Fruit fly (Drosophila melanogaster) whole organism, prepupa: ENCODE data around the gene CG11095.
A peak's percentile ranks its signal among the peaks of the same experiment; 100 is the strongest.

Source experiments
- Blimp-1 ChIP-seq: fragments of 200-800 bp; sonication (Bioruptor generic); optimal IDR thresholded peaks from 3 replicates; lab custom pipeline; 2017; ENCODE audit warnings: missing biosample characterization, missing genetic modification characterization, mild to moderate bottlenecking, moderate library complexity, missing genetic modification reagents
- CG10631 ChIP-seq: fragments of 200-800 bp; sonication (Bioruptor generic); optimal IDR thresholded peaks from 2 replicates; lab custom pipeline; 2016; ENCODE audit warnings: missing biosample characterization, missing genetic modification characterization
- CG10669 ChIP-seq: fragments of 200-800 bp; sonication (Bioruptor generic); optimal IDR thresholded peaks from 3 replicates; lab custom pipeline; 2018; ENCODE audit warnings: missing biosample characterization, mild to moderate bottlenecking, missing genetic modification characterization, moderate library complexity
- CG11294 ChIP-seq: fragments of 200-800 bp; sonication (Bioruptor generic); IDR thresholded peaks from 2 replicates; pipeline ENCODE4 v1.3.6; 2022; ENCODE audit warnings: missing biosample characterization, missing genetic modification characterization
- CG11762 ChIP-seq: fragments of 200-800 bp; sonication (Bioruptor generic); optimal IDR thresholded peaks from 3 replicates; lab custom pipeline; 2016; ENCODE audit warnings: missing biosample characterization, missing genetic modification characterization; ENCODE audit not compliant: insufficient read depth
- CG11902 ChIP-seq: fragments of 200-800 bp; sonication (Bioruptor generic); optimal IDR thresholded peaks from 3 replicates; lab custom pipeline; 2016; ENCODE audit warnings: missing biosample characterization, missing genetic modification characterization
- CG15336 ChIP-seq: fragments of 200-800 bp; sonication (Bioruptor generic); IDR thresholded peaks from 2 replicates; pipeline ENCODE4 v1.3.6; 2022; ENCODE audit warnings: missing biosample characterization, missing genetic modification characterization
- CG1621 ChIP-seq: fragments of 200-800 bp; sonication (Bioruptor generic); optimal IDR thresholded peaks from 3 replicates; lab custom pipeline; 2018; ENCODE audit warnings: missing biosample characterization, mild to moderate bottlenecking, missing genetic modification characterization
- CG31627 ChIP-seq: fragments of 200-800 bp; sonication (Bioruptor generic); optimal IDR thresholded peaks from 3 replicates; lab custom pipeline; 2016; ENCODE audit warnings: missing biosample characterization, missing genetic modification characterization
- CG32006 ChIP-seq: fragments of 200-800 bp; sonication (Bioruptor generic); optimal IDR thresholded peaks from 3 replicates; lab custom pipeline; 2017; ENCODE audit warnings: missing biosample characterization, mild to moderate bottlenecking, missing genetic modification characterization
- CG34406 ChIP-seq: fragments of 200-800 bp; sonication (Bioruptor generic); optimal IDR thresholded peaks from 3 replicates; lab custom pipeline; 2016; ENCODE audit warnings: missing biosample characterization, missing genetic modification characterization
- CG3919 ChIP-seq: fragments of 200-800 bp; sonication (Bioruptor generic); optimal IDR thresholded peaks from 3 replicates; lab custom pipeline; 2016; ENCODE audit warnings: missing biosample characterization, missing genetic modification characterization
- CG4318 ChIP-seq: fragments of 200-800 bp; sonication (Bioruptor generic); optimal IDR thresholded peaks from 3 replicates; lab custom pipeline; 2017; ENCODE audit warnings: missing biosample characterization, mild to moderate bottlenecking, missing genetic modification characterization
- CG6163 ChIP-seq: fragments of 200-800 bp; sonication (Bioruptor generic); IDR thresholded peaks from 3 replicates; pipeline ENCODE4 v1.3.6; 2022; ENCODE audit warnings: missing biosample characterization, missing genetic modification characterization
- CG6276 ChIP-seq: fragments of 200-800 bp; sonication (Bioruptor generic); optimal IDR thresholded peaks from 2 replicates; lab custom pipeline; 2017; ENCODE audit warnings: missing biosample characterization, mild to moderate bottlenecking, missing genetic modification characterization
- CG6792 ChIP-seq: fragments of 200-800 bp; sonication (Bioruptor generic); optimal IDR thresholded peaks from 3 replicates; lab custom pipeline; 2016; ENCODE audit warnings: missing biosample characterization, missing genetic modification characterization
- CG6808 ChIP-seq: fragments of 200-800 bp; sonication (Bioruptor generic); optimal IDR thresholded peaks from 3 replicates; lab custom pipeline; 2017; ENCODE audit warnings: missing biosample characterization, missing genetic modification characterization, mild to moderate bottlenecking, moderate library complexity, missing genetic modification reagents
- CG6854 ChIP-seq: fragments of 200-800 bp; sonication (Bioruptor generic); optimal IDR thresholded peaks from 2 replicates; lab custom pipeline; 2017; ENCODE audit warnings: missing biosample characterization, mild to moderate bottlenecking, missing genetic modification characterization
- CG8119 ChIP-seq: fragments of 200-800 bp; sonication (Bioruptor generic); IDR thresholded peaks from 3 replicates; pipeline ENCODE4 v1.3.6; 2022; ENCODE audit warnings: missing biosample characterization, missing genetic modification characterization
- CG8319 ChIP-seq: fragments of 200-800 bp; sonication (Bioruptor generic); optimal IDR thresholded peaks from 3 replicates; lab custom pipeline; 2016; ENCODE audit warnings: missing biosample characterization, missing genetic modification characterization
- CG9139 ChIP-seq: fragments of 200-800 bp; sonication (Bioruptor generic); optimal IDR thresholded peaks from 3 replicates; lab custom pipeline; 2017; ENCODE audit warnings: missing biosample characterization, mild to moderate bottlenecking, missing genetic modification characterization
- Eip75B ChIP-seq: fragments of 200-800 bp; sonication (Bioruptor generic); optimal IDR thresholded peaks from 3 replicates; lab custom pipeline; 2016; ENCODE audit warnings: missing biosample characterization, missing genetic modification characterization
- Eip78C ChIP-seq: fragments of 200-800 bp; sonication (Bioruptor generic); peaks from one replicate; lab custom pipeline; 2016; ENCODE audit warnings: missing biosample characterization, missing genetic modification characterization
- Eip93F ChIP-seq: fragments of 200-800 bp; sonication (Bioruptor generic); optimal IDR thresholded peaks from 2 replicates; lab custom pipeline; 2016; ENCODE audit warnings: missing biosample characterization, mild to moderate bottlenecking, missing genetic modification characterization
- Ets21C ChIP-seq: fragments of 200-800 bp; sonication (Bioruptor generic); optimal IDR thresholded peaks from 3 replicates; lab custom pipeline; 2016; ENCODE audit warnings: missing biosample characterization, missing genetic modification characterization
- Ets96B ChIP-seq: fragments of 200-800 bp; optimal IDR thresholded peaks from 2 replicates; lab custom pipeline; 2019; ENCODE audit warnings: missing biosample characterization, mild to moderate bottlenecking, missing genetic modification characterization, moderate library complexity
- Hr38 ChIP-seq: sonication (Bioruptor generic); optimal IDR thresholded peaks from 2 replicates; lab custom pipeline; 2016; ENCODE audit warnings: missing biosample characterization, missing genetic modification characterization
- Hr39 ChIP-seq: fragments of 200-800 bp; sonication (Bioruptor generic); optimal IDR thresholded peaks from 2 replicates; lab custom pipeline; 2016; ENCODE audit warnings: missing biosample characterization, missing genetic modification characterization
- Hr4 ChIP-seq: fragments of 200-800 bp; sonication (Bioruptor generic); optimal IDR thresholded peaks from 3 replicates; lab custom pipeline; 2016; ENCODE audit warnings: missing biosample characterization, missing genetic modification characterization
- Lpt ChIP-seq: fragments of 200-800 bp; sonication (Bioruptor generic); optimal IDR thresholded peaks from 3 replicates; lab custom pipeline; 2016; ENCODE audit warnings: missing biosample characterization, missing genetic modification characterization
- Met ChIP-seq: fragments of 200-800 bp; sonication (Bioruptor generic); optimal IDR thresholded peaks from 3 replicates; lab custom pipeline; 2016; ENCODE audit warnings: missing biosample characterization, missing genetic modification characterization
- OdsH ChIP-seq: fragments of 200-800 bp; sonication (Bioruptor generic); optimal IDR thresholded peaks from 3 replicates; lab custom pipeline; 2016; ENCODE audit warnings: missing biosample characterization, missing genetic modification characterization
- Smox ChIP-seq: fragments of 200-800 bp; sonication (Bioruptor generic); optimal IDR thresholded peaks from 3 replicates; lab custom pipeline; 2016; ENCODE audit warnings: missing biosample characterization, missing genetic modification characterization
- Sox14 ChIP-seq: fragments of 200-800 bp; sonication (Bioruptor generic); optimal IDR thresholded peaks from 3 replicates; lab custom pipeline; 2016; ENCODE audit warnings: missing biosample characterization, missing genetic modification characterization
- Sox15 ChIP-seq: fragments of 200-800 bp; sonication (Bioruptor generic); optimal IDR thresholded peaks from 3 replicates; lab custom pipeline; 2016; ENCODE audit warnings: missing biosample characterization, missing genetic modification characterization
- achi ChIP-seq: fragments of 200-800 bp; sonication (Bioruptor generic); optimal IDR thresholded peaks from 3 replicates; lab custom pipeline; 2016; ENCODE audit warnings: missing biosample characterization, missing genetic modification characterization
- cyc ChIP-seq: fragments of 200-800 bp; sonication (Bioruptor generic); optimal IDR thresholded peaks from 3 replicates; lab custom pipeline; 2016; ENCODE audit warnings: missing biosample characterization, missing genetic modification characterization
- dsx ChIP-seq: fragments of 200-800 bp; optimal IDR thresholded peaks from 3 replicates; lab custom pipeline; 2019; ENCODE audit warnings: missing biosample characterization, mild to moderate bottlenecking, missing genetic modification characterization, moderate library complexity; ENCODE audit not compliant: poor library complexity, severe bottlenecking
- eg ChIP-seq: fragments of 200-800 bp; sonication (Bioruptor generic); IDR thresholded peaks from 3 replicates; pipeline ENCODE4 v1.3.6; 2022; ENCODE audit warnings: missing biosample characterization, missing genetic modification characterization
- fkh ChIP-seq: fragments of 200-800 bp; sonication (Bioruptor generic); optimal IDR thresholded peaks from 3 replicates; lab custom pipeline; 2017; ENCODE audit warnings: missing biosample characterization, mild to moderate bottlenecking, missing genetic modification characterization, moderate library complexity
- lz ChIP-seq: fragments of 200-800 bp; sonication (Bioruptor generic); optimal IDR thresholded peaks from 3 replicates; lab custom pipeline; 2016; ENCODE audit warnings: missing biosample characterization, missing genetic modification characterization
- net ChIP-seq: fragments of 200-800 bp; sonication (Bioruptor generic); optimal IDR thresholded peaks from 3 replicates; lab custom pipeline; 2016; ENCODE audit warnings: missing biosample characterization, missing genetic modification characterization
- salr ChIP-seq, 2 experiments: fragments of 200-800 bp; sonication (Bioruptor generic); optimal IDR thresholded peaks; 3 replicates each; lab custom pipeline; 2016 to 2018; ENCODE audit warnings: missing biosample characterization in 2 of 2, missing genetic modification characterization in 2 of 2, mild to moderate bottlenecking in 1 of 2
- spab ChIP-seq: fragments of 200-800 bp; sonication (Bioruptor generic); optimal IDR thresholded peaks from 2 replicates; lab custom pipeline; 2017; ENCODE audit warnings: missing biosample characterization, mild to moderate bottlenecking, missing genetic modification characterization, missing genetic modification reagents
- ss ChIP-seq, 2 experiments: fragments of 200-800 bp; sonication (Bioruptor generic); optimal IDR thresholded peaks; 2 replicates in 1 of 2; 3 replicates in 1 of 2; lab custom pipeline; 2017 to 2018; ENCODE audit warnings: mild to moderate bottlenecking in 2 of 2, missing biosample characterization in 2 of 2, missing genetic modification characterization in 2 of 2, moderate library complexity in 1 of 2
- svp ChIP-seq: fragments of 200-800 bp; sonication (Bioruptor generic); peaks from one replicate; lab custom pipeline; 2016; ENCODE audit warnings: missing biosample characterization, missing genetic modification characterization
- topi ChIP-seq: fragments of 200-800 bp; sonication (Bioruptor generic); optimal IDR thresholded peaks from 3 replicates; lab custom pipeline; 2016; ENCODE audit warnings: missing biosample characterization, missing genetic modification characterization
- vri ChIP-seq: fragments of 200-800 bp; sonication (Bioruptor generic); optimal IDR thresholded peaks from 3 replicates; lab custom pipeline; 2016; ENCODE audit warnings: missing biosample characterization, mild to moderate bottlenecking, missing genetic modification characterization

CG11095 gene

DNA sequence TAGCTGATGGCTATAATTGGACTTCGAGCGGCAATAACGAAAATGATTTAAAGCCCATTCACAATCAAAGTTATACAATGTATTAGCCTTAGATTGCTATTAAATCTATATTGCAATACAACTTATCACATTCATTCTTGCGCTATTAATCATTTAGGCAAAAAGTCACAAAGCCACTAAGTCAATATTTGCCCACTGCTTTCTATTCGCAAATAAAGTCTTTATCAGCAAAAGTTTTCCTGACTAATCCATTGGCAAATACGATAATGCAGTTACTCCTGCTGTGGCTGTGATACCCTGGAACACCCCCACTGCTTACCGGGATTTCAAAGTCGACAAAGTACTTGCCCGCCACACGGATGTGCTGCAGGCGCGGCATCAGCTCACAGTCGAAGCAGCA, 2.6 kb downstream of the CG11095 start:
- TF ChIP-seq Hr38 (no peak), svp (GFP tag; lab: Kevin White, UChicago) (no peak), Met (no peak), CG10669 (GFP tag; lab: Kevin White, UChicago) (no peak), Eip78C (GFP tag; lab: Kevin White, UChicago) (no peak), CG6276 (GFP tag; lab: Kevin White, UChicago) (no peak), Hr4 (no peak), Lpt (no peak), Eip75B (GFP tag; lab: Kevin White, UChicago) (no peak), CG8319 (no peak), Blimp-1 (GFP tag; lab: Kevin White, UChicago) (no peak), CG1621 (tag; lab: Kevin White, UChicago) (no peak), CG6163 (GFP tag; lab: Robert Waterston, UW) (no peak), eg (GFP tag; lab: Robert Waterston, UW) (no peak), ss (GFP tag; optimal IDR thresholded peaks at IDR 0.05; lab: Kevin White, UChicago) (no peak), CG31627 (GFP tag; lab: Kevin White, UChicago) (no peak)

DNA sequence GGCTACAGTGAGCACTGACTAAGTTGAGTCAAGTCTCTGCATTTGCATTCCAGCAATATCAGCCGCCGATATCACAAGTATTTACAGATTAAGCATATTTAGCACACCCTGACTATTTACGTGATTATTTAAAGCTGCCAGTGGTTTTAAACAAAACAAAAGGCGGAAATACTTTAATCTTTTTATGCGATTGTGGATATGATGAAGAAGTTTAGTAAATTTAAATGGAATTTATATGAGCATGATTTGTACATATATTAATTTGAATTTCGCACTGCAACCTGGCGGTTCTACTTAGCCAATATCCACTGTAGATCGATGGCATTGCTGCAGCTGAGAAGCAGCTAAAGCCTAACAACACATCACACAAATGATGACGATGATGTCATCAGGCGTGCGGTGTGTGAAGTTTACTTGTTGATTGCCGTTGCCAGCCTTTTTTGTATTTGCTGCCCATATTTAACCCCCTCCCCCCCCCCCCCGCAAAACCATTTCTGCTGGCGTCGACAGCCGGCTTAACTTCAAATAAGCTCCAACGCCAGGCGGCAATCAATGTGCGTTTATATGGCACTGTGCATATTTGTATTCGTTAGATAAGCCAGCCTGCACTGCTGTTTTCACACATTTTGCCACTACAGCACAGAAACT, 4.2 kb downstream of the CG11095 start:
- TF ChIP-seq Hr38 (no peak), CG31627 (GFP tag; lab: Kevin White, UChicago) (peak; percentile 64), Smox (GFP tag; lab: Kevin White, UChicago) (peak; percentile 24), CG9139 (peak; percentile 48), CG4318 (GFP tag; lab: Kevin White, UChicago) (peak; percentile 74), CG6854 (GFP tag; lab: Kevin White, UChicago) (no peak), CG11902 (GFP tag; lab: Kevin White, UChicago) (peak; percentile 45), dsx (GFP tag; lab: Kevin White, UChicago) (peak; percentile 72), CG10631 (GFP tag; lab: Kevin White, UChicago) (peak; percentile 68), spab (GFP tag; lab: Kevin White, UChicago) (peak; percentile 64), lz (peak; percentile 44), CG6276 (GFP tag; lab: Kevin White, UChicago) (peak; percentile 85), topi (peak; percentile 55), OdsH (peak; percentile 76), Met (peak; percentile 67), Ets21C (GFP tag; lab: Kevin White, UChicago) (peak; percentile 38), CG6163 (GFP tag; lab: Robert Waterston, UW) (peak; percentile 50; the same call in 2 of the 3 replicates), cyc (peak; percentile 64), CG6808 (GFP tag; lab: Kevin White, UChicago) (peak; percentile 77), Eip93F (no peak), net (GFP tag; lab: Kevin White, UChicago) (peak; percentile 78), vri (GFP tag; lab: Kevin White, UChicago) (peak; percentile 49), Sox14 (GFP tag; lab: Kevin White, UChicago) (peak; percentile 73), CG6792 (GFP tag; lab: Kevin White, UChicago) (peak; percentile 64), CG11762 (GFP tag; lab: Kevin White, UChicago) (peak; percentile 65), achi (GFP tag; lab: Kevin White, UChicago) (peak; percentile 70), salr (GFP tag; optimal IDR thresholded peaks at IDR 0.05; lab: Kevin White, UChicago) (peak; percentile 31 to 80), eg (GFP tag; lab: Robert Waterston, UW) (peak; percentile 63; the same call in 2 of the 3 replicates), Hr4 (peak; percentile 81), Lpt (peak; percentile 71), CG3919 (GFP tag; lab: Kevin White, UChicago) (peak; percentile 72), CG8119 (GFP tag; lab: Robert Waterston, UW) (peak; percentile 81), CG32006 (GFP tag; lab: Kevin White, UChicago) (peak; percentile 92), Eip78C (GFP tag; lab: Kevin White, UChicago) (peak; percentile 92), CG34406 (GFP tag; lab: Kevin White, UChicago) (peak; percentile 58), ss (GFP tag; optimal IDR thresholded peaks at IDR 0.05; lab: Kevin White, UChicago) (peak; percentile 73 to 79), Sox15 (GFP tag; lab: Kevin White, UChicago) (peak; percentile 51), CG15336 (GFP tag; lab: Robert Waterston, UW) (peak; percentile 78), fkh (GFP tag; lab: Kevin White, UChicago) (peak; percentile 86), CG11294 (GFP tag; lab: Robert Waterston, UW) (peak; percentile 61), Ets96B (tag; lab: Kevin White, UChicago) (peak; percentile 73), Hr39 (GFP tag; lab: Kevin White, UChicago) (peak; percentile 61), svp (GFP tag; lab: Kevin White, UChicago) (peak; percentile 77)
